Worm (Caenorhabditis elegans) whole organism, L3 larva: ENCODE results near the gene E04F6.15.

Experiments
- R02D3.7 ChIP-seq: fragments of 150-350 bp; optimal IDR thresholded peaks from 2 replicates; lab custom pipeline; 2014; ENCODE audit warnings: missing biosample characterization, missing genetic modification characterization
- aly-2 ChIP-seq: fragments of 150-350 bp; optimal IDR thresholded peaks from 2 replicates; lab custom pipeline; 2014; ENCODE audit warnings: missing biosample characterization, missing genetic modification characterization
- ama-1 ChIP-seq: fragments of 150-350 bp; optimal IDR thresholded peaks from 2 replicates; lab custom pipeline; 2018
- ceh-28 ChIP-seq: fragments of 150-350 bp; optimal IDR thresholded peaks from 2 replicates; lab custom pipeline; 2014; ENCODE audit warnings: missing biosample characterization, missing genetic modification reagents, missing genetic modification characterization
- egl-5 ChIP-seq: fragments of 150-350 bp; optimal IDR thresholded peaks from 2 replicates; lab custom pipeline; 2017; ENCODE audit warnings: missing biosample characterization, missing genetic modification reagents, missing genetic modification characterization, inconsistent platforms
- elt-1 ChIP-seq: fragments of 150-350 bp; optimal IDR thresholded peaks from 2 replicates; lab custom pipeline; 2014; ENCODE audit warnings: missing biosample characterization, missing genetic modification characterization
- elt-2 ChIP-seq: sonication (generic microtip); optimal IDR thresholded peaks from 2 replicates; lab custom pipeline; 2016; ENCODE audit warnings: missing genetic modification reagents, mild to moderate bottlenecking, missing genetic modification characterization, missing compliant biosample characterization
- elt-3 ChIP-seq, 3 experiments: fragments of 150-350 bp in 1 of 3; sonication (generic microtip) in 2 of 3; optimal IDR thresholded peaks; 2 replicates in 2 of 3; 4 replicates in 1 of 3; lab custom pipeline; 2014 to 2017; ENCODE audit warnings: missing biosample characterization in 3 of 3, missing genetic modification characterization in 3 of 3
- eor-1 ChIP-seq, 2 experiments: fragments of 150-350 bp; optimal IDR thresholded peaks; 2 replicates each; lab custom pipeline; 2014 to 2018; ENCODE audit warnings: missing biosample characterization in 2 of 2, missing genetic modification characterization in 2 of 2
- fkh-2 ChIP-seq: fragments of 150-350 bp; optimal IDR thresholded peaks from 2 replicates; lab custom pipeline; 2014; ENCODE audit warnings: missing biosample characterization, missing genetic modification reagents, missing genetic modification characterization
- fos-1 ChIP-seq: fragments of 150-350 bp; optimal IDR thresholded peaks from 2 replicates; lab custom pipeline; 2014; ENCODE audit warnings: missing biosample characterization, missing genetic modification characterization
- lin-15B ChIP-seq: fragments of 150-350 bp; optimal IDR thresholded peaks from 2 replicates; lab custom pipeline; 2014; ENCODE audit warnings: missing biosample characterization, missing genetic modification characterization
- lin-39 ChIP-seq: fragments of 150-350 bp; optimal IDR thresholded peaks from 2 replicates; lab custom pipeline; 2018; ENCODE audit warnings: missing biosample characterization, missing genetic modification reagents, missing genetic modification characterization
- lsy-12 ChIP-seq: sonication (generic microtip); optimal IDR thresholded peaks from 2 replicates; lab custom pipeline; 2016; ENCODE audit warnings: mild to moderate bottlenecking, missing genetic modification characterization, missing compliant biosample characterization
- mdl-1 ChIP-seq: fragments of 150-350 bp; optimal IDR thresholded peaks from 2 replicates; lab custom pipeline; 2014; ENCODE audit warnings: missing biosample characterization, missing genetic modification characterization
- nhr-11 ChIP-seq: fragments of 150-350 bp; optimal IDR thresholded peaks from 2 replicates; lab custom pipeline; 2014; ENCODE audit warnings: missing biosample characterization, missing genetic modification characterization
- nhr-12 ChIP-seq: fragments of 150-350 bp; optimal IDR thresholded peaks from 2 replicates; lab custom pipeline; 2014; ENCODE audit warnings: missing biosample characterization, missing genetic modification characterization
- nhr-23 ChIP-seq: fragments of 150-350 bp; optimal IDR thresholded peaks from 2 replicates; lab custom pipeline; 2014; ENCODE audit warnings: missing biosample characterization, missing genetic modification reagents, missing genetic modification characterization
- nhr-25 ChIP-seq: sonication (generic microtip); optimal IDR thresholded peaks from 2 replicates; lab custom pipeline; 2017; ENCODE audit warnings: missing biosample characterization, missing genetic modification characterization
- nhr-43 ChIP-seq: sonication (generic microtip); optimal IDR thresholded peaks from 2 replicates; lab custom pipeline; 2016; ENCODE audit warnings: mild to moderate bottlenecking, missing genetic modification characterization, missing compliant biosample characterization; ENCODE audit not compliant: poor library complexity, severe bottlenecking
- nhr-67 ChIP-seq: fragments of 150-350 bp; optimal IDR thresholded peaks from 2 replicates; lab custom pipeline; 2014; ENCODE audit warnings: missing biosample characterization, missing genetic modification characterization
- pha-4 ChIP-seq: fragments of 150-350 bp; optimal IDR thresholded peaks from 2 replicates; lab custom pipeline; 2014; ENCODE audit warnings: missing biosample characterization, missing genetic modification reagents, missing genetic modification characterization
- pqm-1 ChIP-seq: fragments of 150-350 bp; optimal IDR thresholded peaks from 2 replicates; lab custom pipeline; 2017; ENCODE audit warnings: missing biosample characterization, missing genetic modification characterization, inconsistent platforms
- sea-2 ChIP-seq: fragments of 150-350 bp; sonication (generic microtip); optimal IDR thresholded peaks from 4 replicates; lab custom pipeline; 2014; ENCODE audit warnings: missing biosample characterization, missing genetic modification reagents, missing genetic modification characterization
- skn-1 ChIP-seq: fragments of 150-350 bp; optimal IDR thresholded peaks from 2 replicates; lab custom pipeline; 2014; ENCODE audit warnings: missing biosample characterization, missing genetic modification characterization
- snpc-4 ChIP-seq: fragments of 150-350 bp; optimal IDR thresholded peaks from 2 replicates; lab custom pipeline; 2014; ENCODE audit warnings: missing biosample characterization, missing genetic modification characterization
- tbx-2 ChIP-seq: sonication (generic microtip); optimal IDR thresholded peaks from 2 replicates; lab custom pipeline; 2016; ENCODE audit warnings: mild to moderate bottlenecking, missing genetic modification characterization, missing compliant biosample characterization
- ztf-4 ChIP-seq: fragments of 150-350 bp; optimal IDR thresholded peaks from 2 replicates; lab custom pipeline; 2014; ENCODE audit warnings: missing biosample characterization, missing genetic modification characterization

E04F6.15 gene

ce11 chrII:7236937-7237336 is 26.9 kb upstream of the E04F6.15 start:
- TF ChIP-seq nhr-12 (tag; lab: Kevin White, UChicago) (no peak), fos-1 (tag; lab: Kevin White, UChicago) (no peak), lin-39 (tag; lab: Kevin White, UChicago) (no peak), eor-1 (tag; optimal IDR thresholded peaks at IDR 0.05; lab: Kevin White, UChicago) (no peak), pqm-1 (tag; lab: Kevin White, UChicago) (peak; percentile 21), elt-2 (peak; percentile 58), elt-1 (tag; lab: Kevin White, UChicago) (no peak)

DNA sequence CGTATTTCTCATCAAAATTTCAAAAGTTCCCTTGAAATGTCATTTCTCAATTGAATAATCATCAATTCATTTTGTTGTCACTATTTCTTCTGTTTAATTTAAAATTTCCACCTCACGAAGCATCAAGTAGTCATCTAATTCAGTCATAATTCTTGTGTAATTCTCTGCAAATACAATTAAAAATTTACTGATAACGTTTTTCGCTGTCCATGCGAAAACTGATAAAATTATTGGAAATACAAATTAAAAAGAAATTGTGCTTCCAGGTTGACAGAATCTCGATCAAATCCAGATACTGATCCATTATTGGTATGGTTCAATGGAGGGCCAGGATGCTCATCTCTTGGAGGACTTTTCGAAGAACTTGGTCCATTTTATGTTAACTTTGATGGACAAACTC is 23.2 kb upstream of the E04F6.15 start:
- TF ChIP-seq fkh-2 (tag; lab: Kevin White, UChicago) (no peak), fos-1 (tag; lab: Kevin White, UChicago) (no peak), mdl-1 (tag; lab: Kevin White, UChicago) (no peak), pqm-1 (tag; lab: Kevin White, UChicago) (peak; percentile 26), elt-2 (peak; percentile 62), pha-4 (tag; lab: Kevin White, UChicago) (peak; percentile 11)

ce11 chrII:7232517-7232916 is 22.4 kb upstream of the E04F6.15 start, which contains the start of gene ctsa-3.1:
Gene ctsa-3.1 (plus strand): TSS chrII:7232853.
- TF ChIP-seq pqm-1 (tag; lab: Kevin White, UChicago) (peak; percentile 75), elt-2 (peak; percentile 79), pha-4 (tag; lab: Kevin White, UChicago) (peak; percentile 6), elt-1 (tag; lab: Kevin White, UChicago) (no peak)

- TF ChIP-seq elt-1 (tag; lab: Kevin White, UChicago) (no peak), ama-1 (lab: Kevin White, UChicago) (no peak), nhr-11 (tag; lab: Kevin White, UChicago) (no peak), egl-5 (tag; lab: Kevin White, UChicago) (no peak), snpc-4 (peak; percentile 67)
Observed at ce11 chrII:7231951-7232350, 21.9 kb upstream of the E04F6.15 start.

DNA sequence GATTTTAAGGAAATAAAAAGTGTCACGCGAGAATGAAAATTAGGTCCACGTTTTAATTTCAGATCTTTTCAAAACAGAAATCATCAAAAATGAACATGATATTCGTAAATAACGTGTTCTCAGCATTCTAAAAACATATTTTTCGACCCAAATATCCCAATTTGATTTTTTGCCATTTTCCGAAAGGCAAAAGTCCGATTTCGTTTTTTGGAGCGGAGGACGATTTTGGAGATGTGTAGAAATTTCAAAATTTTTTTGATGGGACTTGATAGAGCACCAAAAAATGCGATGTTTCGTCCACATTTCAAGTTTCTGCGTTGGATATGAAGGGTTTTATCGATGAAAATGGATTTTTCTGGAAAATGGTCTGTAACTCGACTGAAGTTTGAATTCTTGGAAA is 20.6 kb upstream of the E04F6.15 start:
- TF ChIP-seq nhr-43 (tag; lab: Kevin White, UChicago): peak; percentile 29
- no peak for TF ChIP-seq lsy-12 (tag; lab: Kevin White, UChicago)
- TF ChIP-seq skn-1 (tag; lab: Kevin White, UChicago): no peak
- TF ChIP-seq ama-1 (lab: Kevin White, UChicago): peak; percentile 58
- peak; percentile 44 for TF ChIP-seq tbx-2 (tag; lab: Kevin White, UChicago)

- no peak for TF ChIP-seq R02D3.7 (tag; lab: Kevin White, UChicago)
- peak; percentile 56 for TF ChIP-seq ama-1 (lab: Kevin White, UChicago)
- TF ChIP-seq pha-4 (tag; lab: Kevin White, UChicago): peak; percentile 20
- TF ChIP-seq nhr-23: peak; percentile 20
- no peak for TF ChIP-seq elt-3 (tag; optimal IDR thresholded peaks at IDR 0.05; lab: Kevin White, UChicago)
- TF ChIP-seq lin-39 (tag; lab: Kevin White, UChicago): no peak
Observed at ce11 chrII:7228646-7229200, 18.6 kb upstream of the E04F6.15 start, which contains the start of gene F32A5.4. Gene F32A5.4 (plus strand): TSS chrII:7229150.

DNA sequence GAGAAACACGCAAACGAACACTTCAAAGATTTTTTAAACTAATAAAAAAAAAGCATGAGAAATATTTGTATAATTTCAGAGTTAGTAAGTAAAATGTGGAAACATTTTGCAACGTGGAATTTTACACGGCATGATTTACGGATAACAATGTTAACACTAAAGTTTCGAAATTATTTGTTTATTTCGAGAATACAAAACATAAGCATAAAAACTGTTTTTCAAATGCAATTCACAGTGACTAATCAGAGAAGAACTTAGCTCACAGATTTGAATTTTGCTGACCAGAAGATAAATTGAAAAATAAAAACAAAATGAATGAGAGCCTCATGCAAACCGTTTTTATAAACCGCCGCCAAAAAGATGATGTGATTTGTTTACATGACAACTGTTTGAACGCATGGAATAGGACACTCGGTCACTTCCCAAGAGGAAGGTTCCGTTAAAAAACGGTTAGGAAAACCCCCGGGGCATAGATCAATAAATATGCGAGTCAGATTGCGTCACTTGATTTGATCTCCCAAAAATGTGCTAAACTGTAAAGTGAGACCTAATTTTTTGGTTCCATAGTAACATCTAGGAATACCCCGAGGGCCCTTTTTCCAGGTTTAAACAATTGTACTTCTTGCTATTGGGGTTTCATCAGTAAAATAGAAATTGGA is 15.9 kb upstream of the E04F6.15 start, which contains the start of gene clh-3:
Gene clh-3 (minus strand): TSS at position 51 of the 659 bp plus-strand sequence.
- TF ChIP-seq ztf-4 (tag; lab: Kevin White, UChicago): no peak
- no peak for TF ChIP-seq ceh-28
- TF ChIP-seq aly-2 (tag; lab: Kevin White, UChicago): no peak
- TF ChIP-seq nhr-25 (tag; lab: Kevin White, UChicago): no peak
- no peak for TF ChIP-seq nhr-23
- no peak for TF ChIP-seq fos-1 (tag; lab: Kevin White, UChicago)
- no peak for TF ChIP-seq lin-15B (tag; lab: Kevin White, UChicago)
- TF ChIP-seq sea-2 (GFP tag; lab: Kevin White, UChicago): no peak
- no peak for TF ChIP-seq nhr-67
- no peak for TF ChIP-seq mdl-1 (tag; lab: Kevin White, UChicago)
- no peak for TF ChIP-seq fkh-2 (tag; lab: Kevin White, UChicago)
